Fruit fly (Drosophila melanogaster): ENCODE measurements around the gene sima.

- TF ChIP-seq Sp1 (GFP tag; optimal IDR thresholded peaks at IDR 0.05), result no peak
- no peak for TF ChIP-seq Dif (GFP tag; optimal IDR thresholded peaks at IDR 0.05; ENCODE audit: partially characterized antibody)
- TF ChIP-seq GATAd (GFP tag; optimal IDR thresholded peaks at IDR 0.05), result no peak
- no peak for TF ChIP-seq brk (GFP tag; optimal IDR thresholded peaks at IDR 0.05)
These were observed 6.2 kb upstream of the sima start, which contains the start of gene CG15528 for dm6 chr3R:30051933-30052332.
